Fruit fly (Drosophila melanogaster) whole organism, wandering third instar larva: ENCODE measurements around the gene CG11594.

Source experiments
- Abd-B ChIP-seq: fragments of >200 bp; optimal IDR thresholded peaks from 2 replicates; lab custom pipeline; 2017; ENCODE audit warnings: missing biosample characterization, missing genetic modification characterization
- CrebA ChIP-seq: fragments of 200-800 bp; sonication (Bioruptor generic); optimal IDR thresholded peaks from 2 replicates; lab custom pipeline; 2016; ENCODE audit warnings: missing biosample characterization, mild to moderate bottlenecking, missing genetic modification characterization, borderline replicate concordance
- Dif ChIP-seq: fragments of 200-275, 200-300 bp; sonication (Bioruptor generic); optimal IDR thresholded peaks from 2 replicates; lab custom pipeline; 2018; ENCODE audit warnings: missing biosample characterization, missing genetic modification characterization; ENCODE audit not compliant: partially characterized antibody
- Mio ChIP-seq: sonication (Bioruptor generic); optimal IDR thresholded peaks from 2 replicates; lab custom pipeline; 2016; ENCODE audit warnings: missing biosample characterization, missing genetic modification characterization
- Myc ChIP-seq: fragments of >200 bp; optimal IDR thresholded peaks from 2 replicates; lab custom pipeline; 2017
- OdsH ChIP-seq: fragments of 200-800 bp; sonication (Bioruptor generic); optimal IDR thresholded peaks from 2 replicates; lab custom pipeline; 2016; ENCODE audit warnings: missing biosample characterization, mild to moderate bottlenecking, missing genetic modification characterization
- Vsx2 ChIP-seq: fragments of 200-300, 225-300 bp; sonication (Bioruptor generic); optimal IDR thresholded peaks from 2 replicates; lab custom pipeline; 2018; ENCODE audit warnings: missing biosample characterization, missing genetic modification characterization; ENCODE audit not compliant: partially characterized antibody
- br ChIP-seq: fragments of 200-800 bp; sonication (Bioruptor generic); optimal IDR thresholded peaks from 2 replicates; lab custom pipeline; 2016; ENCODE audit warnings: missing biosample characterization, missing genetic modification characterization
- dsf ChIP-seq: sonication (Bioruptor generic); optimal IDR thresholded peaks from 2 replicates; lab custom pipeline; 2016; ENCODE audit warnings: missing biosample characterization, missing genetic modification characterization, borderline replicate concordance
- ey ChIP-seq: fragments of 200-800 bp; sonication (Bioruptor generic); optimal IDR thresholded peaks from 2 replicates; lab custom pipeline; 2016; ENCODE audit warnings: missing biosample characterization, missing genetic modification characterization
- foxo ChIP-seq, 2 experiments: fragments of 200-800 bp; sonication (Bioruptor generic); optimal IDR thresholded peaks; 2 replicates in 1 of 2; 3 replicates in 1 of 2; lab custom pipeline; 2016 to 2017; ENCODE audit warnings: missing biosample characterization in 2 of 2, missing genetic modification characterization in 2 of 2
- h ChIP-seq: fragments of 200-800 bp; sonication (Bioruptor generic); optimal IDR thresholded peaks from 3 replicates; lab custom pipeline; 2016; ENCODE audit warnings: missing biosample characterization, mild to moderate bottlenecking, missing genetic modification characterization
- pan ChIP-seq: fragments of >200 bp; optimal IDR thresholded peaks from 2 replicates; lab custom pipeline; 2017
- psq ChIP-seq: fragments of 200-800 bp; sonication (Bioruptor generic); optimal IDR thresholded peaks from 3 replicates; lab custom pipeline; 2017; ENCODE audit warnings: missing biosample characterization, mild to moderate bottlenecking, missing genetic modification characterization, moderate library complexity
- rgr ChIP-seq: fragments of 200-800 bp; sonication (Bioruptor generic); optimal IDR thresholded peaks from 3 replicates; lab custom pipeline; 2016; ENCODE audit warnings: missing biosample characterization, mild to moderate bottlenecking, missing genetic modification characterization
- sage ChIP-seq: fragments of 200-800 bp; sonication (Bioruptor generic); optimal IDR thresholded peaks from 2 replicates; lab custom pipeline; 2016; ENCODE audit warnings: missing biosample characterization, mild to moderate bottlenecking, missing genetic modification characterization
- sv ChIP-seq: fragments of 200-800 bp; sonication (Bioruptor generic); optimal IDR thresholded peaks from 3 replicates; lab custom pipeline; 2016; ENCODE audit warnings: missing biosample characterization, missing genetic modification characterization
- usp ChIP-seq: fragments of >200 bp; optimal IDR thresholded peaks from 2 replicates; lab custom pipeline; 2017; ENCODE audit warnings: missing biosample characterization, missing genetic modification characterization

CG11594 gene

DNA sequence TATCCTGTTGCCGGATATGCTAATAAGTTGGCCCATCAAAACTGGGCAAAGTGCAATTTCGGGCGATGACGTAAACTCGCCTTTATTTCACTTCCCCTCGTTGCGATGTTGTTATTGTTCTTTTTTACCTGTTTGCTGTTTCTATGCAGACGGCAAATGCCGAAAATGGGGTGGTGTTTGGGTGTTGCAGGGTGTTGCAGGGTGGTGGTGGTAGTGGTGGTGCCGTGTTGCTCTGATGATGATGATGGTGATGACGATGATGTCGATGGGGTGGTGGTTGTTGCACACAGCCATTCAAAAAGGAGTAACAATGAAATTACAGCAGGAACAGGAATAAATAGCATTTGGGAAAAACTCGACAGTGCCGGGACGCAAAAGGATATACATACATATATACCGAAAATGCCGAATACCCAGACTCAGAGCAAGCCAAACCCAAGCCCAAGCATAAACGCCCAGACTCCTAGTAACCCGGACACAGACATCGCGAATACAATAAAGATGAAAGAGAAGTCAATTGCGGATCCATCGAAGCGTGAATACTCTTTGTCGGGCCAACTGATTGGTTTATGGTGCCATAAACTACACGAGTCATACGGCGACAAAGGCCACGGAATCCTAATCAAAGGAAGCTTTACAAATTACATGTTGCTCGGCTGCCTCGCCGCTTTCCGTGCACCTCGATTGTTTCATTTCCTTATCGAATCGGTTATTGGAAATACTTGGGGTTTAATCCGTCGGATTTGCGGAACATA is 46.9 kb downstream of the CG11594 start:
- TF ChIP-seq Mio (GFP tag; lab: Kevin White, UChicago) (no peak), Vsx2 (GFP tag; lab: Kevin White, UChicago) (peak; percentile 52), Dif (GFP tag; lab: Kevin White, UChicago) (peak; percentile 31)

DNA sequence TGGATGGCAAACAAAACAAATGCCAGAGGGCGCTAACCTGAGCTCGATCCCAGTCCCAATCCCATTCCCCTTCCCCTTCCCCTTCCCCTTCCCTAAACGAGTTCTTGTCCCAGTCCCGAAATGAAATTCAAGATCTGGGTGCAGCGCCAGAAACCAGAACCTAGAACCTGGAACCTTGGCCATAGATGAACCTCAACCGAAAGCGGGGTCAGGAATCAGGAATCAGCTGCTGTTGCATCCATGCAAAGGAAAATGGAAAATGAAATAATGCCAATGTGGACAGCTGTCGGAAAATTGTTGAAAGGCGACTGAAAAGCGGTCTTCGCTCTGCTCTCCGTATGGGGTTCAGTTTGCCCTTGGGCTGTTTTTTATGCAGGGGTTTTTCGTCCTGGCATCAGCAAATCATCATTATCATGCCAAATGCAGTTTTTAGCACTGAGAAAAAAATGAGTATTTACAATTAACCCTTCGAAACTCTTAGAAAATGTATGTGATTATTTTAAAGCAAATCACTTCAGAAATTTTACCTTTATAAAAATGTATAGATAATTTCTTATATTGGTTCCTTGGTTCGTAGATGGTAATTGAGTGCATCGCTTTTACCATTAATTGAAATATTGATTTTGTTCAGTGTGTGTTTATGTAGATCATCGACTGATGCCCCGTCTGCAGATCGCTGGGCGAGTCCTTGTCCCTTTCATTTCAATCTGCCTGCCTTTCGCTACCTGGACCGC is 48.0 kb downstream of the CG11594 start:
- peak; percentile 9 for TF ChIP-seq rgr (GFP tag; lab: Kevin White, UChicago)
- no peak for TF ChIP-seq sv (GFP tag; lab: Kevin White, UChicago)
- TF ChIP-seq h (GFP tag; lab: Kevin White, UChicago), result peak; percentile 20
- no peak for TF ChIP-seq Myc (lab: Kevin White, UChicago)
- peak; percentile 4 for TF ChIP-seq OdsH (GFP tag; lab: Kevin White, UChicago)
- peak in 1 of 2 experiments; percentile 2 for TF ChIP-seq foxo (GFP tag; optimal IDR thresholded peaks at IDR 0.05; lab: Kevin White, UChicago)

DNA sequence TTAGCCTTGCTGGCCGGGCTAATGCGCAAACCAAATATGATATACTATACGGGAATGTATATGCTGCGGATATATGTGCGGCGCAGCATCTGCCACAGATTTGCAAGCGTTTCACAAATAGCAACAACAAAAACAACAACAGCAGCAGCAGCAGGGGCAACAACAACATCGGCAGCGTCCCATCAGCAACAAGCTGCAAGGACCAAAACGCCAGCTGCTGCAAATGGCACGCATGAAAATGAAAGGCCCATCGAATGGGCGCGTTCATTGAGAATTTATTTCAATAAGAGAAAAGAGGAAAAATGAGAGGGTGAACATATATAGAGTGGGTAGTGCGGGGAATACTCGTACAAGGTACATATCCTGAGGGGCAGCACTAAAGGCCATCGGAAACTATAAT is 49.4 kb downstream of the CG11594 start:
- TF ChIP-seq pan (lab: Kevin White, UChicago) (no peak), ey (GFP tag; lab: Kevin White, UChicago) (no peak), br (GFP tag; lab: Kevin White, UChicago) (no peak), Dif (GFP tag; lab: Kevin White, UChicago) (no peak), CrebA (GFP tag; lab: Kevin White, UChicago) (no peak), psq (no peak), dsf (GFP tag; lab: Kevin White, UChicago) (no peak), usp (no peak), rgr (GFP tag; lab: Kevin White, UChicago) (no peak), Abd-B (GFP tag; lab: Kevin White, UChicago) (no peak), sage (no peak), h (GFP tag; lab: Kevin White, UChicago) (no peak), OdsH (GFP tag; lab: Kevin White, UChicago) (no peak)
